Fruit fly (Drosophila melanogaster): ENCODE data around the gene Hr4.

DNA sequence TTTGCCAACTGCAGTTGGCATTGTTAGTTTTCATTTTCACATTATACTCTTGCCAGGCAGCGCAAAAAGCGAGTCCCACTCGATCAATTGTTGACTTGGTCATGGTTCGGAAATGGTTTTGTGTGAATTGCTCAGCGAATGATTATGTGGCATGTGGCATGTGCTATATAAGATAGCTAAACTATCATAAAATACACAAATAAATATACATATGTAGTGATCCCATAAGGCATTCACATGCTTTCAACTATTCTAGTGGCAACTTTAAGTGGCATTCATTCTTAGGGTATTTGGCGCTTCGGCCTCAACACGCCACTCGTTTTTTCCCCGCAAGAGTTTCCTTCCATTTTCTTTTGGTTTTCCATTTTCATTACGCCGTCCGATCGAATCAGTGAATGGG is 37.3 kb downstream of the Hr4 start:
- TF ChIP-seq usp (GFP tag; optimal IDR thresholded peaks at IDR 0.05) (no peak), EcR (GFP tag; optimal IDR thresholded peaks at IDR 0.05) (no peak), Dll (optimal IDR thresholded peaks at IDR 0.05) (no peak), pan (optimal IDR thresholded peaks at IDR 0.05) (no peak)
